Fruit fly (Drosophila melanogaster): Measurements from ENCODE around the gene trn.

Gene trn

DNA sequence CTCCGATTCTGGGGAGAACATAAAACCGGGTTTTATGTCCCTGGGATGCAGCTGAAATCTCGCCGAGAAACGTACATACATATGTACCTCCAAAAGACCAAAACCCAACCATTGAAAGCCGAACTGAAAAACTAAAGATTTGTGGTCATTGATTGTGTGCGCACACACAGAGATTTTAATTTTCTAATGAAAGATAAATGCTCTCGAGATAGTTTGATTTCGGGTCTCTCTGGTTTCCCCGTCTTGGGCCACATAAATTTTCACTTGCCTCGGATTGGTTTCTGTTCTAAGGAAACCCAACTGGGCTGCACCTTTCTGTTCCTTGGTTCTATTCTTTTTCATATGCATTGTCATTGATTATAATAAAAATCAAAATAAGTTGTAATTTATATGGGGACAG lies 8.2 kb upstream of the trn start (continued):
- no peak for TF ChIP-seq CoRest (tag; optimal IDR thresholded peaks at IDR 0.05)

DNA sequence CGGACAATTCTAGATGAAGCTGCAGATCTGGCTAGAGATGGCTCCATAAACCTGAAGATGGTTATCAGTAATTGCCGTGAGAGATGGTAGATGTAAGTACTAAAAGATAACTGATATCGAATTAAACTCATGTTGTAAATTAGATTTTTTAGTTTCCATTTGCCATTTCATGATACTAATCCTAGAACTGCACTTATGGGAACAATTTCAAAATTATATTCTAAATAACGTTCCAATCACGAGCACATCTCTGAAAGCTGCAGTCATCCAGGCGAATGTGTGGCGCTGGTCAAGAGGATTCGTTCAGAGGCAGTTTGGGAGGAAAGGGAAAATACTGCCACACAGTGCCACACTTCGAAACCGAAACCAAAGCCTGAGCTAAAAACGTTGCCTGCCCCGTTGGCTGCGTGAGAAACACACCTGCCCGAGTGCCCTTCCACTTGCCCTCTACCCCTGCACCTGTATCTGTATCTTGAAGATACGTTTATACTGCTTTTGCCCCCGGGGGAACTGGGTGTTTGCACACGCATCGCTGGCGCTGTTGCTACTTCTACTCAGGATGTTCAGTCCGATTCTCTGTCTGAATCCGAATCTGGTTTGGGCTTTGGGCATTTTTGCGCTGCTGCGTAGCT lies 6.6 kb upstream of the trn start:
- peak; percentile 26; the same call in 1 of the 2 replicates for TF ChIP-seq chm (GFP tag; IDR thresholded peaks at IDR 0.05)
- TF ChIP-seq danr (GFP tag; IDR thresholded peaks at IDR 0.05): no peak
- no peak for TF ChIP-seq pita (GFP tag; optimal IDR thresholded peaks at IDR 0.05)
- peak; percentile 18; the same call in 1 of the 3 replicates for TF ChIP-seq vnd (GFP tag; IDR thresholded peaks at IDR 0.05; ENCODE audit: partially characterized antibody)
- peak; percentile 6 for TF ChIP-seq BEAF-32 (GFP tag; optimal IDR thresholded peaks at IDR 0.05)
- TF ChIP-seq ham (GFP tag; IDR thresholded peaks at IDR 0.05): no peak
- TF ChIP-seq fru (optimal IDR thresholded peaks at IDR 0.05): no peak
- TF ChIP-seq crol (GFP tag; IDR thresholded peaks at IDR 0.05): peak; percentile 45
- TF ChIP-seq slou (GFP tag; optimal IDR thresholded peaks at IDR 0.05): no peak
- no peak for TF ChIP-seq crp (GFP tag; optimal IDR thresholded peaks at IDR 0.05)
- TF ChIP-seq crc (GFP tag; optimal IDR thresholded peaks at IDR 0.05): no peak
- no peak for TF ChIP-seq Dref (GFP tag; IDR thresholded peaks at IDR 0.05)
- peak; percentile 35 for TF ChIP-seq nom (GFP tag; optimal IDR thresholded peaks at IDR 0.05)
- TF ChIP-seq Drgx (GFP tag; IDR thresholded peaks at IDR 0.05): 0 out of 2 replicates have a peak, but pooled peaks have one; percentile 16
- peak; percentile 73 for TF ChIP-seq ac (GFP tag; optimal IDR thresholded peaks at IDR 0.05)
- no peak for TF ChIP-seq jigr1 (GFP tag; IDR thresholded peaks at IDR 0.05)
- TF ChIP-seq Stat92E (GFP tag; optimal IDR thresholded peaks at IDR 0.05): no peak
- TF ChIP-seq CG13894 (tag; optimal IDR thresholded peaks at IDR 0.05): peak; percentile 32
- TF ChIP-seq Ets65A (GFP tag): peak; percentile 55
- no peak for TF ChIP-seq ken (GFP tag; IDR thresholded peaks at IDR 0.05)
- TF ChIP-seq maf-S (GFP tag; optimal IDR thresholded peaks at IDR 0.05): no peak
- TF ChIP-seq CG11695 (GFP tag; IDR thresholded peaks at IDR 0.05): no peak
- no peak for TF ChIP-seq fd3F (GFP tag; optimal IDR thresholded peaks at IDR 0.05)
- no peak for TF ChIP-seq oc (tag; optimal IDR thresholded peaks at IDR 0.05)

DNA sequence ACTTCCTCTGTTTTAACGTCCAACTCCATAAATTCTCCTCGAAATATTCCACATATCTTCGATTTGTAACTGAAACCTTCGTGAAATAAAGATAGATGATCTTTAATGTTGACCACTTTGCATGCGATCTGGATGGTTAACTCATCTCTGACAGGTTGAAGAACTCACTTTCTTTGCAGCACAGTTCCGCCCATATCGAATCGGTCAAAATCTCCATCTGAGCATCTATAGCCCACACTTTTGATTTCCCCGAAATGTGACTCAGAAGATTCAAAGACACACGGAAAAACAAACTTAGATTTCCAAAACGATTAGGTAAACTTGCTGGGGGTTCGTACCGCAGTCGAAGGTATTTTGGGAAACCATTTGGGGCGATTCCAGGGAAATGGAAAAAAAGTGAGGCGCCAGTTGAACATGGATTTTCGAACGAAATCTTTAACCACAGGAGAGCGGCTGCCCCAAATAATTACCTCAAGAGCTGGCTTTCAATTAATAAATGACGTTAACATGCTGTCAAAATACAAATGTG lies 5.7 kb upstream of the trn start:
- TF ChIP-seq gce (GFP tag; IDR thresholded peaks at IDR 0.05) (no peak), Bteb2 (GFP tag; optimal IDR thresholded peaks at IDR 0.05) (no peak), CG11723 (GFP tag; optimal IDR thresholded peaks at IDR 0.05) (no peak), Blimp-1 (GFP tag; optimal IDR thresholded peaks at IDR 0.05) (peak; percentile 69), Fer1 (GFP tag; optimal IDR thresholded peaks at IDR 0.05) (no peak), Bdp1 (GFP tag; optimal IDR thresholded peaks at IDR 0.05) (no peak), wor (GFP tag; IDR thresholded peaks at IDR 0.05) (no peak), CG2199 (GFP tag; IDR thresholded peaks at IDR 0.05) (0 out of 3 replicates have a peak, but pooled peaks have one; percentile 41), sens (GFP tag) (no peak), zfh2 (GFP tag; optimal IDR thresholded peaks at IDR 0.05) (no peak), grn (GFP tag; optimal IDR thresholded peaks at IDR 0.05) (peak; percentile 78), Stat92E (GFP tag; optimal IDR thresholded peaks at IDR 0.05) (peak in 1 of 3 experiments; percentile 97), HLH54F (GFP tag; optimal IDR thresholded peaks at IDR 0.05) (no peak), ap (GFP tag; IDR thresholded peaks at IDR 0.05) (no peak), repo (GFP tag; optimal IDR thresholded peaks at IDR 0.05) (no peak), her (GFP tag; optimal IDR thresholded peaks at IDR 0.05) (no peak), chif (GFP tag; optimal IDR thresholded peaks at IDR 0.05) (no peak), dan (GFP tag; IDR thresholded peaks at IDR 0.05) (no peak)
